Fruit fly (Drosophila melanogaster) whole organism: Measurements from ENCODE around the gene holn1.

Source experiments
- CG8478 ChIP-seq: fragments of >200 bp; optimal IDR thresholded peaks from 2 replicates; lab custom pipeline; 2018; ENCODE audit warnings: inconsistent platforms
- Dll ChIP-seq: fragments of >200 bp; optimal IDR thresholded peaks from 2 replicates; lab custom pipeline; 2017
- EcR ChIP-seq, 2 experiments: fragments of >200 bp; optimal IDR thresholded peaks; 2 replicates each; lab custom pipeline; 2017; ENCODE audit warnings: missing biosample characterization in 2 of 2, missing genetic modification characterization in 2 of 2, missing genetic modification reagents in 2 of 2
- pan ChIP-seq: fragments of >200 bp; optimal IDR thresholded peaks from 2 replicates; lab custom pipeline; 2017
- psq ChIP-seq: fragments of >200 bp; optimal IDR thresholded peaks from 2 replicates; lab custom pipeline; 2017
- usp ChIP-seq: fragments of >200 bp; optimal IDR thresholded peaks from 2 replicates; lab custom pipeline; 2017; ENCODE audit warnings: missing biosample characterization, missing genetic modification characterization, mixed read lengths

holn1 gene

DNA sequence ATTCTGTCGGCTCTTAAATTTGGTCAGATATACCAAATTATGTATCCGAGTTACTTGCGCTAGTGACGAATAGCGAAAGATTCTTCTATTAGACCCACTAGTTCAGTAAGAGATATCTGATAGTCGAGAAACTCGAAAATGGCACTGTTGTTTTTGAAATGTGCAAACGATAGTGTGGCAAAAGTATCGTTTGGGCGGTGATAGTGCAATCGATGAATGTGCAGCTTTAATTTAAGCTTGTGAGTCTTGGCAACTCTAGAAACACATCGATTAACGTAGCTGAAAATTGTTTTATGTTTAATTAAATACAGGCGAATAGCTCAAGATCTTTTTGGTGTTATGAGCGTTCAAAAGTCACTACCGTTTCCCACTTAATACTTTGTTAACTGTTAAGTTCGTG, 1.5 kb downstream of the holn1 start, which contains the start of gene STUB1:
STUB1 (plus strand) TSS at position 232 of the 400 bp plus-strand sequence.
- TF ChIP-seq EcR (GFP tag; optimal IDR thresholded peaks at IDR 0.05; lab: Kevin White, UChicago) (no peak), CG8478 (lab: Kevin White, UChicago) (no peak), pan (lab: Kevin White, UChicago) (no peak), usp (GFP tag; lab: Kevin White, UChicago) (no peak), psq (lab: Kevin White, UChicago) (no peak), Dll (lab: Kevin White, UChicago) (no peak)

DNA sequence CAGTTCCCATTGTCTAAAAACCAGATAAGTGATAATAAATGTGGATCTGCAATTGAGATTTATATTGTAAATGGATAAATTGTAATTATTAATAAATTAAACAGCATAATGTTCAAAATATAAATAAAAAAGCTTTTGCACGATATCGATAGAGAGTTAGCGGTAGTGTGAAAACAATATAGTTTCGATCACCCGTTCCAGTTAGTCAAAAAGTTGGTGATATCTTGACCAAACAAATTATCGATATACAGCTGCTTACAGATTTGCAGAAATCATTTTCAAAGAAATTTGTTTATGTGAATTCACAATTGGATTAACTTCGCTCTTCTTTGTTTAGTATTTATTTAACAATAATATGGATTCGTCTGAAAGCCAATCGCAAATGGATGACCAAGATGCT, 3.4 kb downstream of the holn1 start, which contains the start of gene Nse4:
Nse4 (plus strand) TSS at position 267 of the 400 bp plus-strand sequence.
- TF ChIP-seq CG8478 (lab: Kevin White, UChicago): no peak
- TF ChIP-seq usp (GFP tag; lab: Kevin White, UChicago): no peak
- no peak for TF ChIP-seq EcR (GFP tag; optimal IDR thresholded peaks at IDR 0.05; lab: Kevin White, UChicago)
- no peak for TF ChIP-seq pan (lab: Kevin White, UChicago)
- no peak for TF ChIP-seq psq (lab: Kevin White, UChicago)
- no peak for TF ChIP-seq Dll (lab: Kevin White, UChicago)

DNA sequence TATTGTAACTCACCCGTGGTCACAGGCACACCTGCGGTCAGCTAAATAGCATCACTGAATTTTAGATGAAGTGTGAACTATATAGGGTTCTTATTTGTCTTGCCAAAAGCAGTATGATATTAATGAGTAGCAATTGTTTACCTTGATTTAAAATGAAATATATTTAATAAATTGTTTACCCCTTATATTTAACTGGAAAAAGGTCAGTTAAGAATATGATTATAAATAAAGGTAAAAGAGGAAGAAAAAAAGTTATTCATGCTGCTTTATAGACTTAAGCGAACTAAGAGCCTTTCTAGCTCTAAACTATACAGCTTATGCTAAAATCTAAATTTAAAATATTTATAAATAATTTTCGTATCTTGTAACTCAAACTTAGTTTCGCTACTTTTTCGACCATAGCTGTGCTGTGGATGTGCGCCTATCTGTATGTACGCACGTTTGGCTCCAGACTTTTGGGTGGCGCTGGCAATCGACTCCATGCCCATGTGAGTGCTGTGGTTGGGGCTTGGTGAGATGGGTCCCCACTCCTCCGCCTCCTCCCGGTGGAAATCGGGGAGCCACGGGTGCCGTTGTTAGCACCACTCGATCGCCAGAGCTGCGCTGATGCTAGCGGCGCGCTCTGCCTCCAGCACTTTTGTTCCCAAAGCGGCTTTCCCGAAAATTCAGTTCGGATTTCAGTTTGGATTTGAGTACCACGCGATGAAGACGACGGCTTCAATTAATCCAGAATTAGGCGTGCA, 6.4 kb downstream of the holn1 start, which contains the start of gene loh:
loh (plus strand) TSS at position 487 of the 743 bp plus-strand sequence.
- TF ChIP-seq psq (lab: Kevin White, UChicago): no peak
- TF ChIP-seq CG8478 (lab: Kevin White, UChicago): no peak
- TF ChIP-seq usp (GFP tag; lab: Kevin White, UChicago): no peak
- no peak for TF ChIP-seq pan (lab: Kevin White, UChicago)
- no peak for TF ChIP-seq Dll (lab: Kevin White, UChicago)
- no peak for TF ChIP-seq EcR (GFP tag; optimal IDR thresholded peaks at IDR 0.05; lab: Kevin White, UChicago)

DNA sequence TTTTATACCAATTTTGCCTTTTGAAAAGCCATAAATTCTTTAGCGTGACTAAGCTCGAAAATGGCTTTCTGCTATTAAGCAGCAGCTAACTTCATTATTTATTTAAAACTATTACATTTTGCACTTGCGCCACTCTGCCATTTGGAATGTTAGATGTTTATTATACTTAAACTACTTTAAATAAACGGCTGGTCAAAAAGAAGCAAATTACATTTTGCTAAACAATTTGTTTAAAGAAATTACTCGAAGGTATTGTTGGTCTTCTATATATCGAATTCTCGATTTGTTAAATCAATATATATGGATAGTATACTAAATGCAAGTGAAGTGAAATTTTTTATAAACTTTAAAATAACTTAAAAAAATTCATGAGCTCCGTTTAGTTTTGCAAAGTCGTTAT, 16.5 kb downstream of the holn1 start, which contains the start of gene ppk10:
ppk10 (minus strand) TSS at position 101 of the 400 bp plus-strand sequence.
- TF ChIP-seq pan (lab: Kevin White, UChicago): no peak
- no peak for TF ChIP-seq EcR (GFP tag; optimal IDR thresholded peaks at IDR 0.05; lab: Kevin White, UChicago)
- no peak for TF ChIP-seq psq (lab: Kevin White, UChicago)
- TF ChIP-seq usp (GFP tag; lab: Kevin White, UChicago): no peak
- no peak for TF ChIP-seq Dll (lab: Kevin White, UChicago)
- TF ChIP-seq CG8478 (lab: Kevin White, UChicago): no peak

DNA sequence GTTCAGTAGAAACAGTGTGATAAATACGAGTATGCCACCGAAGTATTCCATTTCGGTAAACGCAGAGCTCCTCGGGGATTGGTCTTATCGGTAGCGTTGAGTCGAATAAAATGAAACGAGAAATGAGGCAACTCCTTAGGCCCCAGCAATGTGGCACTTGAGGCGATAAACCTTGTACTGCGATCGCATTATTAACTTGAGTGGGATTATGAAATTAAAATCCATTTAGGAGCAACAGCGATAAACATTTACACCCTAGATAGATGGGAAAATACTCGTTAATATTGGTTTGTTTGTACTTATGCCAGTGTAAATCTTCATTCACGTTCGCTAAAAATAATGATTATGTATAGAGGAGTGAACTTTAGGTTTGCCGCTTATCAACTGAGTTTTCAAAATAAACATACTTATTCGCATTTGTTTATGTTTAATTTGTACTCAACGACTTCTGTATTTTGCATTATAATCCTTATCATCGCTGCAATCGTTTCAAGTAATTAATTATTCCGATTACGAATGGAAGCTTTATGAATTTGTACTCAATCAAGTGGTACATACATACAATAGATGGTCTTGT, 20.2 kb downstream of the holn1 start:
- TF ChIP-seq usp (GFP tag; lab: Kevin White, UChicago) (no peak), psq (lab: Kevin White, UChicago) (no peak), EcR (GFP tag; optimal IDR thresholded peaks at IDR 0.05; lab: Kevin White, UChicago) (no peak), Dll (lab: Kevin White, UChicago) (no peak), pan (lab: Kevin White, UChicago) (no peak), CG8478 (lab: Kevin White, UChicago) (no peak)

DNA sequence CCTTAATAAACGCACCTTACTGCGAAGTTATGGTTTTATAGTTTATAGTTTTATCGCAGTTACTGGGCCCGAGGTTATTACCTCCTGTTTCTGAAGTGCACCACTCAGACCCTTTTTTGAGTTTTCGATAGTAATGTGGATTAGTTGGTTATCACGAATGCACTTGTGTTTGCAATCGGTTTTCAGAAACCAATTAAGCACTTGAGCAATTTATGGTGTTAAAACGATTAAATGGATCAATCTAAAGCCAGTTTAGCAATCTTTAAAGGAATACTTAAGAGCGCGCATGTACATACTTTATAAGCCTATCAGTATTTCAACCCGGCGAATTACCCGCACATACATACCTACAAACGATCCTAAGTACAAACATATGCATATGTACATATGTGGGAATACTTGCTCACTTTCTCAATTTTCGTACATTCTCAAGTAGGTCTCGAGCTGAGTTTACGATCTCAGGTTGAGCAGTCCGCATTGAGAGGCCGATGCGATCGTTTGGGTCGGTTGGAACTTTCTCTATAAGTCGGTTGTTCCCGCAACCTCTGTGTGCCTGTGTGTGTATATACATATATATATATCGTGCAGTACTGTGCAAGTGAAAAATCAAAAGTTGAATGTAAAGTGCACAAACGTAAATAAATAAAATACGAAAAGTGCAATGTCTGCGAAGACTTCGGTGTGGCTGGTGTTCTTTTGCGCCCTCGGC, 21.6 kb downstream of the holn1 start, which contains the start of the genes LManI and LManII:
LManI (minus strand) TSS at position 51 of the 709 bp plus-strand sequence.
LManII (plus strand) TSS at position 468 of the 709 bp plus-strand sequence.
- no peak for TF ChIP-seq psq (lab: Kevin White, UChicago)
- no peak for TF ChIP-seq usp (GFP tag; lab: Kevin White, UChicago)
- TF ChIP-seq EcR (GFP tag; optimal IDR thresholded peaks at IDR 0.05; lab: Kevin White, UChicago): no peak
- no peak for TF ChIP-seq CG8478 (lab: Kevin White, UChicago)
- TF ChIP-seq Dll (lab: Kevin White, UChicago): no peak
- TF ChIP-seq pan (lab: Kevin White, UChicago): no peak

DNA sequence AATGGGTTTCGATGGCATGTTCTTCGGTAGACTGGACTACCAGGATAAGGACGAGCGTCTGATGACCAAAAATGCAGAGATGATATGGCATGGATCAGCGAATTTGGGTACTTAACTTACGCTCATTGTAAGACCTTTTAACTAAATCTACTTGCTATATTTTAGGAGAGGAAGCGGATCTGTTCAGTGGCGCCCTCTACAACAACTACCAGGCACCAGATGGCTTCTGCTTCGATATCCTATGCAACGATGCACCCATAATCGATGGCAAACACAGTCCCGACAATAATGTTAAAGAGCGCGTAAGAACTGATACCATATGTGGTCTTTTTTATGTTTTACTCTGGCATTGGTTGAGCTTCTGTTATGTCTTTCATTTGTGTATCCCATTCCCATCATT, 23.2 kb downstream of the holn1 start:
- TF ChIP-seq EcR (GFP tag; optimal IDR thresholded peaks at IDR 0.05; lab: Kevin White, UChicago) (no peak), Dll (lab: Kevin White, UChicago) (no peak), CG8478 (lab: Kevin White, UChicago) (no peak), pan (lab: Kevin White, UChicago) (no peak), usp (GFP tag; lab: Kevin White, UChicago) (no peak), psq (lab: Kevin White, UChicago) (no peak)

DNA sequence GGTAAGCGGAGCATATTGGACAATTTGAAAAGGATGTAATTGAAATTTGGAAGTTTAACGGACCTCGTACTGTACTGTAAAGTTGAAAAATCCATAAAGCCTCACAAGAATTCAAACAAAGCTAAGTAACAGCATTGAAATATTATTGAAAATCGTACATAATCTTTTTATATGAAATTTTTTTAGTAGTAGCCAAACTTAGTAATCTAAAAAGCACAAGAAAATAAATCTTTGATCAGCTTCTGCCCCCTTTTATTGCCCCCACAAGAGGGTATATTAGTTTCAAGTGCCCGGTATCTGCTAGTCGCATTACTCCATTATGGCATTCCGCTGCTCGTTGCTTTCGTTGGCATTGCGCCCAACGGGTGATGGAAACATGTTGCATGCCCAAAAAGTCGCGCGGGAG, 31.1 kb downstream of the holn1 start:
- TF ChIP-seq EcR (GFP tag; optimal IDR thresholded peaks at IDR 0.05; lab: Kevin White, UChicago) (no peak), CG8478 (lab: Kevin White, UChicago) (no peak), Dll (lab: Kevin White, UChicago) (no peak), psq (lab: Kevin White, UChicago) (no peak), usp (GFP tag; lab: Kevin White, UChicago) (no peak), pan (lab: Kevin White, UChicago) (no peak)

DNA sequence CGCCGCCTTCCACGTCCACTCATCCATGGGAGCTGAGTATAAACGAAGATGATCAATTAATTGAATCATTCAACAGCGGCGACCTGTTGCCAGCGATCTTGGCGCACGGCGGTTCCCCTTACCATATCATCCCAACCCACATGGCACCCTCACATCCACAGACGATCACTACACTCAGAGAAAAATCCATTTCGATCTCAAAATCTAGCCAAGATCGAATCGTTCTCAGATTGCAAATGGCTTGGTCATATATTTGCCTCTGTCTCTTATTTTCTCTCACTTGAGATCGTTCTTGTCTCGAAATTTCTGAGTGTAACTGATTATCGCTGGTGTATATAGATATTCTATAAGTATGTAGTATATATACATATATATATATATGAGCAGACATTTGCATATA, 32.6 kb downstream of the holn1 start:
- no peak for TF ChIP-seq psq (lab: Kevin White, UChicago)
- no peak for TF ChIP-seq pan (lab: Kevin White, UChicago)
- no peak for TF ChIP-seq CG8478 (lab: Kevin White, UChicago)
- no peak for TF ChIP-seq usp (GFP tag; lab: Kevin White, UChicago)

DNA sequence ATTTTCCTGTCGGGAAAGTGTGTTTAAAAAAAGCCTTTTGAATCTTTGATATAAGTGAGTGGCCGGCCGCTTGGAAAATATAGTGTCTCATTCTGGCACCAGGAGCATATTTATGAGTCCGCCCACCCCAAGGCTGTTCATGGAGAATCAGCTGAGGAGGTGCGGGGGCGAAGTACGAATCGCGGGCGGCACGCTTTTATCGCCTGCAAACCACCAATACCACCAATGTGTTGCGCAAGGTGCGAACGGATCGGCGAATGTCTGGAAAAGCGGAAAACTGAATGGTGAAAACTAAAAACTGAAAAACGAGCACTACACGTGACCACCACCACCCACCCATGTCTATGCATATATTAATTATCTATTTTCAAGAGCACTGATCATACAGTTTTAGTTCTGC, 33.2 kb downstream of the holn1 start:
- TF ChIP-seq pan (lab: Kevin White, UChicago): no peak
- no peak for TF ChIP-seq Dll (lab: Kevin White, UChicago)
- TF ChIP-seq EcR (GFP tag; optimal IDR thresholded peaks at IDR 0.05; lab: Kevin White, UChicago): no peak
- TF ChIP-seq psq (lab: Kevin White, UChicago): no peak
- TF ChIP-seq CG8478 (lab: Kevin White, UChicago): no peak
- no peak for TF ChIP-seq usp (GFP tag; lab: Kevin White, UChicago)
